Worm (Caenorhabditis elegans): Measurements from ENCODE around the gene inx-1.

DNA sequence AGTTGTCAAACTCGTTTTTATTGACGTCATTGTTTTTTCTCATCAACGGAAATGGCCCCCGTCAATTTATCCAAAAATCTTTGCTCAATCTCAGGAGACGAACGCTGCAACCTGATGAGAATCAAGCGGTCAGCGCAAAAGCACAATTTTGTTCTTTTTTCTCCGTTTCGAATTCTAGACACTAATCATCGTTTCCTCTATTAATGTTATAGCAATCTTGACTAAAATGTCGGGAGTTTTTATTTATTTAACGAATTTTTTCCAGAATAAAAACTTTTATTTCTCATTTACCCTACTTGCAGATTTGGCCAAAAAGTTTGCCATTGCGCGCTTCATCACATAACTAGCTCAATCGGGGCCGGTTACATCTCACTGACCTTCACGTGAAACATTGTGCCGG is 33.1 kb upstream of the inx-1 start, which contains the start of gene F01E11.18:
- TF ChIP-seq hmg-20 (GFP tag; IDR thresholded peaks at IDR 0.05) (no peak), ama-1 (optimal IDR thresholded peaks at IDR 0.05) (no peak), ama-1 (GFP tag; optimal IDR thresholded peaks at IDR 0.05) (no peak), zfh-2 (GFP tag; conservative IDR thresholded peaks at IDR 0.05) (no peak), Y79H2A.3 (GFP tag; conservative IDR thresholded peaks at IDR 0.05) (no peak), C17E4.6 (GFP tag; IDR thresholded peaks at IDR 0.05) (no peak), nhr-90 (tag; optimal IDR thresholded peaks at IDR 0.05) (no peak), nfya-1 (tag; optimal IDR thresholded peaks at IDR 0.05; ENCODE audit: borderline replicate concordance, insufficient read depth) (no peak), akir-1 (GFP tag; optimal IDR thresholded peaks at IDR 0.05) (no peak), lin-35 (GFP tag; optimal IDR thresholded peaks at IDR 0.05) (no peak), rec-8 (tag; optimal IDR thresholded peaks at IDR 0.05) (no peak), F55B11.4 (tag; optimal IDR thresholded peaks at IDR 0.05; ENCODE audit: borderline replicate concordance, insufficient read depth) (no peak), F49E8.2 (tag; optimal IDR thresholded peaks at IDR 0.05; ENCODE audit: insufficient read depth) (no peak), unc-62 (GFP tag; optimal IDR thresholded peaks at IDR 0.05) (no peak), dpff-1 (tag; optimal IDR thresholded peaks at IDR 0.05) (no peak)
